Worm (Caenorhabditis elegans) whole organism, young adult: ENCODE measurements around the gene F12E12.6.
"Not testable (repeated sequence)": the region's sequence is repeated elsewhere in the genome, so short reads cannot be mapped to it uniquely, and the experiment has no call there.

ENCODE experiments used
- B0261.1 ChIP-seq: sonication (generic microtip); optimal IDR thresholded peaks from 2 replicates; lab custom pipeline; 2016; ENCODE audit warnings: mild to moderate bottlenecking, missing genetic modification characterization, moderate library complexity, missing compliant biosample characterization
- C06A6.2 ChIP-seq: fragments of 200-800 bp; sonication (Bioruptor generic); conservative IDR thresholded peaks from 2 replicates; pipeline ENCODE4 v1.3.6; 2022; ENCODE audit warnings: missing genetic modification characterization, missing compliant biosample characterization
- F22D6.2 ChIP-seq: sonication (generic microtip); optimal IDR thresholded peaks from 2 replicates; lab custom pipeline; 2016; ENCODE audit warnings: mild to moderate bottlenecking, missing genetic modification characterization, missing compliant biosample characterization
- F23B12.7 ChIP-seq: sonication (generic microtip); optimal IDR thresholded peaks from 2 replicates; lab custom pipeline; 2017; ENCODE audit warnings: missing genetic modification characterization, mild to moderate bottlenecking, missing compliant biosample characterization, antibody characterized with exemption, moderate library complexity; ENCODE audit not compliant: insufficient read depth
- F49E8.2 ChIP-seq: sonication (generic microtip); optimal IDR thresholded peaks from 3 replicates; lab custom pipeline; 2017; ENCODE audit warnings: missing genetic modification characterization, mild to moderate bottlenecking, missing compliant biosample characterization, antibody characterized with exemption, moderate library complexity; ENCODE audit not compliant: insufficient read depth
- F57A8.1 ChIP-seq: fragments of 200-800 bp; sonication (Bioruptor generic); optimal IDR thresholded peaks from 2 replicates; lab custom pipeline; 2018; ENCODE audit warnings: mild to moderate bottlenecking, missing genetic modification characterization, moderate library complexity, missing compliant biosample characterization
- K12H6.12 ChIP-seq: fragments of 200-800 bp; sonication (Bioruptor generic); optimal IDR thresholded peaks from 2 replicates; lab custom pipeline; 2018; ENCODE audit warnings: mild to moderate bottlenecking, missing genetic modification characterization, missing compliant biosample characterization
- T26A5.8 ChIP-seq: sonication (generic microtip); optimal IDR thresholded peaks from 2 replicates; lab custom pipeline; 2016; ENCODE audit warnings: missing genetic modification characterization, missing compliant biosample characterization
- Y53F4B.3 ChIP-seq: fragments of 200-800 bp; sonication (Bioruptor generic); IDR thresholded peaks from 2 replicates; pipeline ENCODE4 v1.3.6; 2022; ENCODE audit warnings: missing genetic modification reagents, missing genetic modification characterization, missing compliant biosample characterization
- Y53G8AR.9 ChIP-seq: fragments of 200-800 bp; sonication (Bioruptor generic); conservative IDR thresholded peaks from 2 replicates; pipeline ENCODE4 v1.3.6; 2022; ENCODE audit warnings: missing genetic modification reagents, missing genetic modification characterization, missing compliant biosample characterization
- athp-1 ChIP-seq: sonication (generic microtip); optimal IDR thresholded peaks from 2 replicates; lab custom pipeline; 2017; ENCODE audit warnings: mild to moderate bottlenecking, missing genetic modification characterization, missing compliant biosample characterization
- attf-3 ChIP-seq: fragments of 200-800 bp; sonication (Bioruptor generic); conservative IDR thresholded peaks from 2 replicates; pipeline ENCODE4 v1.3.6; 2022; ENCODE audit warnings: missing genetic modification reagents, missing genetic modification characterization, missing compliant biosample characterization
- attf-5 ChIP-seq: fragments of 200-800 bp; sonication (Bioruptor generic); optimal IDR thresholded peaks from 2 replicates; lab custom pipeline; 2018; ENCODE audit warnings: mild to moderate bottlenecking, missing genetic modification characterization, missing compliant biosample characterization
- attf-6 ChIP-seq: fragments of 200-800 bp; sonication (Bioruptor generic); IDR thresholded peaks from 2 replicates; pipeline ENCODE4 v1.3.6; 2022; ENCODE audit warnings: missing genetic modification reagents, missing genetic modification characterization, missing compliant biosample characterization
- ceh-58 ChIP-seq: fragments of 200-800 bp; sonication (Bioruptor generic); IDR thresholded peaks from 2 replicates; pipeline ENCODE4 v1.3.6; 2022; ENCODE audit warnings: missing genetic modification characterization, missing compliant biosample characterization
- dox-1 ChIP-seq: fragments of 200-800 bp; sonication (Bioruptor generic); IDR thresholded peaks from 2 replicates; pipeline ENCODE4 v1.3.6; 2022; ENCODE audit warnings: missing genetic modification reagents, missing genetic modification characterization, missing compliant biosample characterization
- efl-1 ChIP-seq: fragments of 150-350 bp; optimal IDR thresholded peaks from 2 replicates; lab custom pipeline; 2014; ENCODE audit warnings: missing biosample characterization, missing genetic modification reagents, missing genetic modification characterization
- egl-18 ChIP-seq: fragments of 200-800 bp; sonication (Bioruptor generic); IDR thresholded peaks from 2 replicates; pipeline ENCODE4 v1.3.6; 2022; ENCODE audit warnings: missing genetic modification reagents, missing genetic modification characterization, missing compliant biosample characterization
- egl-44 ChIP-seq: fragments of 200-800 bp; sonication (Bioruptor generic); IDR thresholded peaks from 2 replicates; pipeline ENCODE4 v1.3.6; 2022; ENCODE audit warnings: missing genetic modification reagents, missing genetic modification characterization, missing compliant biosample characterization
- egrh-3 ChIP-seq: fragments of 200-800 bp; sonication (Bioruptor generic); IDR thresholded peaks from 2 replicates; pipeline ENCODE4 v1.3.6; 2022; ENCODE audit warnings: missing genetic modification reagents, missing genetic modification characterization, missing compliant biosample characterization
- gei-17 ChIP-seq: fragments of 200-800 bp; sonication (Bioruptor generic); optimal IDR thresholded peaks from 2 replicates; lab custom pipeline; 2018; ENCODE audit warnings: mild to moderate bottlenecking, missing genetic modification characterization, missing compliant biosample characterization
- him-1 ChIP-seq: sonication (generic microtip); optimal IDR thresholded peaks from 2 replicates; lab custom pipeline; 2016; ENCODE audit warnings: missing genotype, missing genetic modification reagents, missing genetic modification characterization, missing compliant biosample characterization
- let-526 ChIP-seq: fragments of 200-800 bp; sonication (Bioruptor generic); IDR thresholded peaks from 2 replicates; pipeline ENCODE4 v1.3.6; 2022; ENCODE audit warnings: missing genetic modification reagents, missing genetic modification characterization, missing compliant biosample characterization
- lin-26 ChIP-seq: fragments of 200-800 bp; sonication (Bioruptor generic); IDR thresholded peaks from 2 replicates; pipeline ENCODE4 v1.3.6; 2022; ENCODE audit warnings: missing genetic modification reagents, missing genetic modification characterization, missing compliant biosample characterization
- nfya-1 ChIP-seq: sonication (generic microtip); optimal IDR thresholded peaks from 2 replicates; lab custom pipeline; 2017; ENCODE audit warnings: antibody characterized with exemption, missing compliant biosample characterization, missing genetic modification characterization, borderline replicate concordance; ENCODE audit not compliant: insufficient read depth
- nhr-120 ChIP-seq: fragments of 200-800 bp; sonication (Bioruptor generic); IDR thresholded peaks from 2 replicates; pipeline ENCODE4 v1.3.6; 2022; ENCODE audit warnings: missing genetic modification characterization, missing compliant biosample characterization
- nhr-179 ChIP-seq: sonication (generic microtip); optimal IDR thresholded peaks from 2 replicates; lab custom pipeline; 2016; ENCODE audit warnings: mild to moderate bottlenecking, missing genetic modification characterization, missing compliant biosample characterization
- sea-2 ChIP-seq: fragments of 200-800 bp; sonication (Bioruptor generic); IDR thresholded peaks from 2 replicates; pipeline ENCODE4 v1.3.6; 2022; ENCODE audit warnings: missing genetic modification characterization, missing compliant biosample characterization
- snpc-4 ChIP-seq, 5 experiments: fragments of 150-350 bp in 1 of 5; sonication (generic microtip) in 4 of 5; optimal IDR thresholded peaks; 2 replicates each; lab custom pipeline; 2014 to 2018; ENCODE audit warnings: missing genetic modification characterization in 5 of 5, missing biosample characterization in 3 of 5, antibody characterized with exemption in 2 of 5, mild to moderate bottlenecking in 2 of 5, missing compliant biosample characterization in 2 of 5, missing genotype in 2 of 5, moderate library complexity in 2 of 5, missing genetic modification reagents in 1 of 5
- tlf-1 ChIP-seq: fragments of 200-800 bp; sonication (Bioruptor generic); optimal IDR thresholded peaks from 2 replicates; lab custom pipeline; 2018; ENCODE audit warnings: mild to moderate bottlenecking, missing genetic modification characterization, missing compliant biosample characterization
- ztf-22 ChIP-seq: fragments of 200-800 bp; sonication (Bioruptor generic); optimal IDR thresholded peaks from 2 replicates; lab custom pipeline; 2018; ENCODE audit warnings: mild to moderate bottlenecking, missing genetic modification characterization, moderate library complexity, missing compliant biosample characterization
- ztf-26 ChIP-seq: sonication (generic microtip); optimal IDR thresholded peaks from 2 replicates; lab custom pipeline; 2017; ENCODE audit warnings: missing genetic modification characterization, missing compliant biosample characterization
- ztf-28 ChIP-seq: fragments of 200-800 bp; sonication (Bioruptor generic); IDR thresholded peaks from 2 replicates; pipeline ENCODE4 v1.3.6; 2022; ENCODE audit warnings: missing genetic modification reagents, missing genetic modification characterization, missing compliant biosample characterization

Gene F12E12.6

DNA sequence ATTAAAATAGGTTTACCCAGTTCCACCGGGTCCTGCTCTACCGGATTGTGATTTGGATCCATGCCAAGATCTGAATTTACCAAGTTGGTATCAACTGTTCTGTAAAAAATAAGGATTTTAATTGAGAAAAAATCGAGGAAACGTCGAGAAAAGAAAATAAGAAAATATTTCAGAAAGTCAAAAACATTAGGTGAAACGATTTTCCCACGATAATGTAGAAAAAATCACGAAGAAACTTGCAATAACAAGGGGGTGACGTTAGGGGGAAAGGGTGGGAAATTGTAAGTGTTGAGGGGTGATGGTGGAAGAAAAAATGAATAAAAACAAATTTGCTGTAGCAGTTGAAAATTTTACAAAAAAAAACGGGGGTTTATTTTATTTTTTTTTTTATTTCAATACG is 36.4 kb upstream of the F12E12.6 start, which contains the start of gene T24E12.10:
Gene T24E12.10, minus strand, starts transcription at position 101 of the 400 bp plus-strand sequence.
- TF ChIP-seq nhr-179 (tag; lab: Kevin White, UChicago): no peak
- TF ChIP-seq F22D6.2 (tag; lab: Kevin White, UChicago): no peak
- TF ChIP-seq F49E8.2 (tag; lab: Kevin White, UChicago): no peak
- no peak for TF ChIP-seq nhr-120 (GFP tag; lab: Robert Waterston, UW)
- TF ChIP-seq B0261.1 (tag; lab: Kevin White, UChicago): no peak
- TF ChIP-seq egl-18: no peak
- TF ChIP-seq ztf-26 (tag; lab: Kevin White, UChicago): no peak
- no peak for TF ChIP-seq dox-1 (GFP tag; lab: Robert Waterston, UW)
- TF ChIP-seq lin-26 (GFP tag; lab: Robert Waterston, UW): no peak
- TF ChIP-seq F23B12.7 (tag; lab: Kevin White, UChicago): no peak
- TF ChIP-seq ztf-22 (GFP tag; lab: Kevin White, UChicago): no peak
- no peak for TF ChIP-seq let-526
- TF ChIP-seq sea-2 (GFP tag; lab: Robert Waterston, UW): no peak
- no peak for TF ChIP-seq T26A5.8 (tag; lab: Kevin White, UChicago)
- TF ChIP-seq snpc-4 (GFP tag; optimal IDR thresholded peaks at IDR 0.05; lab: Kevin White, UChicago): no peak
- TF ChIP-seq snpc-4 (tag; optimal IDR thresholded peaks at IDR 0.05; lab: Kevin White, UChicago): no peak

DNA sequence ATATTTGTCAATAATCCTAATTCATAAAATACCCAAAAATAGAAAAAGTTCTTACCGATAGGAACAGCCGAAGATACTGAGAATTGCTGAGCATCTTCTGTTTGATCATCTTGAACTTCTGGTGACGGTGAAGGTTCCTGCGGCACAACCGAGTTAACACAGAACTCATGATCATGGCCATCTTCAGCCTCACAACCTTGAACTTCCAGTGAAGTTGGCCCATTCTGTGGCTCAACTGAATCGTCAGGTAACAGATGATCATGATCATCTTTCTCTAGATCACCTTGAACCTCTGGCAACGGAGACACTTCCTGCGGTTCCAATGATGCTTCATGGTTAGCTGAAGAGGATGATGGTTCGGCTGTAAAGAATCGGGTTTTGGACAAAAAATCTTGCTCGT is 34.9 kb upstream of the F12E12.6 start:
- TF ChIP-seq attf-6 (GFP tag; lab: Robert Waterston, UW) (no peak), Y53F4B.3 (GFP tag; lab: Robert Waterston, UW) (no peak), efl-1 (GFP tag; lab: Kevin White, UChicago) (no peak)

DNA sequence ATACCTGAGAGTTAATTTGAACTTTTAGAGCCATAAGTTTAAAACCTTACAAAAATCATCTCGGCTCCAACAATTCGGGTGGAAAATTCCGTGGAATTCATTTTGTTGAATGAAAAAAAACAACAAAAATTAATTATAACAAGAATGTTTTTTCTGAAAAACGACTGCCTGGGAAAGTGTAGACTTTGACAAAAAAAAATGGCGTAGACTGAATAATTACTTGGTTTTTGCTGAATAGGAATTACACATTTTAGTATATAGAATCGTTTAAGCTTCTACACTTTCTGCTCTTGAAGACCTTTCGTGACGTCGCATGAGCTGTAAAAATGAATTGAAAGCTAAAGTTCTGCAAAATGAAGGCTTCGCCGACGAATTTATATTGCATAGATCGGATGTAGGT is 27.7 kb upstream of the F12E12.6 start, which contains the start of gene srx-112:
Gene srx-112, minus strand, starts transcription at position 101 of the 400 bp plus-strand sequence.
- TF ChIP-seq F57A8.1 (no peak), B0261.1 (tag; lab: Kevin White, UChicago) (no peak), C06A6.2 (GFP tag; lab: Robert Waterston, UW) (no peak), attf-5 (GFP tag; lab: Kevin White, UChicago) (no peak), egrh-3 (GFP tag; lab: Robert Waterston, UW) (no peak), him-1 (tag; lab: Kevin White, UChicago) (no peak), nfya-1 (tag; lab: Kevin White, UChicago) (no peak), gei-17 (GFP tag; lab: Kevin White, UChicago) (no peak), athp-1 (tag; lab: Kevin White, UChicago) (no peak), Y53G8AR.9 (no peak), K12H6.12 (tag; lab: Kevin White, UChicago) (no peak), ztf-28 (GFP tag; lab: Robert Waterston, UW) (no peak), ceh-58 (GFP tag; lab: Robert Waterston, UW) (no peak)

DNA sequence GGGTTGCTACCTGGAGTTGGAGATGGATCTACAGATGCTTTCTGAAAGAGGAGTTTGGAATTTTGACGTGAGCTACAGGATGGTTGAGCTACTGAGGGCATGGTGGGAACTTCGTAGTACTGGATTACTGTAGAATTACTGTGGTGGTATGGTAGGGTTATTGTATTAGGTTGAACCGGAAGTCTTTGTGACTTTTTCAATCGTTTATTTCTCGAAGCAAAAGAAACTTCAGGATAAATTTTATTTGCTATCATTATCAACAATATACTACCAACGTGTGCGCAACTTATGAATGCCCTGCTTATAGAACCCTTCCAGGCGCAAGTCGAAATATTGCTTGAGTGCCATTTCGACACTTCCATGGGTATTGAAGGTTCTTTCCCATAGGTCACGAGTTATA is 24.9 kb upstream of the F12E12.6 start, which contains the start of gene T24E12.6:
Gene T24E12.6, minus strand, starts transcription at position 101 of the 400 bp plus-strand sequence.
- not testable (repeated sequence) for TF ChIP-seq tlf-1; egl-44 (GFP tag; lab: Robert Waterston, UW); attf-3 (GFP tag; lab: Robert Waterston, UW)
